Worm (Caenorhabditis elegans) whole organism, L3 larva: ENCODE data around the gene lge-1.

ENCODE experiments used
- nhr-11 ChIP-seq: fragments of 150-350 bp; optimal IDR thresholded peaks from 2 replicates; lab custom pipeline; 2014; ENCODE audit warnings: missing biosample characterization, missing genetic modification characterization
- nhr-77 ChIP-seq: fragments of 150-350 bp; optimal IDR thresholded peaks from 2 replicates; lab custom pipeline; 2014; ENCODE audit warnings: missing biosample characterization, missing genetic modification characterization

DNA sequence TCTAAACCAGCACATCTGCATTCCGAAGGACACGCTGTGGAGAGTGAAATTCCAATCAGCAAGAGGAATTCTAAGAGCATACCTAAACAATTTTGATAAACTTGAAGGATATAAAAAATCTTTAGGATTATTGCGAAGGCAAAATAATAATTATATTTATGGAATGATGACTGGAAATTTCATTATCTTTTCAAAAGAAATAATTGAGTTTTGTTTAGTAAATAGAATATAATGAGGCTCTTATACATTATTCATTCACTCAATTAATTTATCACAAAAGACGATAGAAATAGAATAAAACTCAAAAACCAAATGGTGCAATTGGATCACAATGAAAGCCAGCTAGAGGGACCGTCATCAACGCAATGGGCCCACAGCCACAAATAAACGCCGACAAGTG, 12.8 kb downstream of the lge-1 start, which contains the start of gene pxn-2:
- no peak for TF ChIP-seq nhr-11 (tag; lab: Kevin White, UChicago)
- no peak for TF ChIP-seq nhr-77 (tag; lab: Kevin White, UChicago)
